Fruit fly (Drosophila melanogaster) whole organism, prepupa: ENCODE results near the gene CG31464.
A peak's percentile ranks its signal among the peaks of the same experiment; 100 is the strongest.

Experiments used
- Blimp-1 ChIP-seq: fragments of 200-800 bp; sonication (Bioruptor generic); optimal IDR thresholded peaks from 3 replicates; lab custom pipeline; 2017; ENCODE audit warnings: missing biosample characterization, missing genetic modification characterization, mild to moderate bottlenecking, moderate library complexity, missing genetic modification reagents
- CG11294 ChIP-seq: fragments of 200-800 bp; sonication (Bioruptor generic); IDR thresholded peaks from 2 replicates; pipeline ENCODE4 v1.3.6; 2022; ENCODE audit warnings: missing biosample characterization, missing genetic modification characterization
- CG3919 ChIP-seq: fragments of 200-800 bp; sonication (Bioruptor generic); optimal IDR thresholded peaks from 3 replicates; lab custom pipeline; 2016; ENCODE audit warnings: missing biosample characterization, missing genetic modification characterization
- CG4318 ChIP-seq: fragments of 200-800 bp; sonication (Bioruptor generic); optimal IDR thresholded peaks from 3 replicates; lab custom pipeline; 2017; ENCODE audit warnings: missing biosample characterization, mild to moderate bottlenecking, missing genetic modification characterization
- CG6163 ChIP-seq: fragments of 200-800 bp; sonication (Bioruptor generic); IDR thresholded peaks from 3 replicates; pipeline ENCODE4 v1.3.6; 2022; ENCODE audit warnings: missing biosample characterization, missing genetic modification characterization
- CG6808 ChIP-seq: fragments of 200-800 bp; sonication (Bioruptor generic); optimal IDR thresholded peaks from 3 replicates; lab custom pipeline; 2017; ENCODE audit warnings: missing biosample characterization, missing genetic modification characterization, mild to moderate bottlenecking, moderate library complexity, missing genetic modification reagents
- CG6854 ChIP-seq: fragments of 200-800 bp; sonication (Bioruptor generic); optimal IDR thresholded peaks from 2 replicates; lab custom pipeline; 2017; ENCODE audit warnings: missing biosample characterization, mild to moderate bottlenecking, missing genetic modification characterization
- CG8319 ChIP-seq: fragments of 200-800 bp; sonication (Bioruptor generic); optimal IDR thresholded peaks from 3 replicates; lab custom pipeline; 2016; ENCODE audit warnings: missing biosample characterization, missing genetic modification characterization
- CG8632 ChIP-seq: fragments of 200-800 bp; sonication (Bioruptor generic); optimal IDR thresholded peaks from 3 replicates; lab custom pipeline; 2016; ENCODE audit warnings: missing biosample characterization, missing genetic modification characterization
- CG9139 ChIP-seq: fragments of 200-800 bp; sonication (Bioruptor generic); optimal IDR thresholded peaks from 3 replicates; lab custom pipeline; 2017; ENCODE audit warnings: missing biosample characterization, mild to moderate bottlenecking, missing genetic modification characterization
- Eip75B ChIP-seq: fragments of 200-800 bp; sonication (Bioruptor generic); optimal IDR thresholded peaks from 3 replicates; lab custom pipeline; 2016; ENCODE audit warnings: missing biosample characterization, missing genetic modification characterization
- Eip78C ChIP-seq: fragments of 200-800 bp; sonication (Bioruptor generic); peaks from one replicate; lab custom pipeline; 2016; ENCODE audit warnings: missing biosample characterization, missing genetic modification characterization
- Ets21C ChIP-seq: fragments of 200-800 bp; sonication (Bioruptor generic); optimal IDR thresholded peaks from 3 replicates; lab custom pipeline; 2016; ENCODE audit warnings: missing biosample characterization, missing genetic modification characterization
- Gug ChIP-seq: fragments of 200-800 bp; sonication (Bioruptor generic); IDR thresholded peaks from 2 replicates; pipeline ENCODE4 v1.3.6; 2022; ENCODE audit warnings: missing biosample characterization, missing genetic modification characterization
- Hr38 ChIP-seq: sonication (Bioruptor generic); optimal IDR thresholded peaks from 2 replicates; lab custom pipeline; 2016; ENCODE audit warnings: missing biosample characterization, missing genetic modification characterization
- Hr39 ChIP-seq: fragments of 200-800 bp; sonication (Bioruptor generic); optimal IDR thresholded peaks from 2 replicates; lab custom pipeline; 2016; ENCODE audit warnings: missing biosample characterization, missing genetic modification characterization
- Smox ChIP-seq: fragments of 200-800 bp; sonication (Bioruptor generic); optimal IDR thresholded peaks from 3 replicates; lab custom pipeline; 2016; ENCODE audit warnings: missing biosample characterization, missing genetic modification characterization
- Sox14 ChIP-seq: fragments of 200-800 bp; sonication (Bioruptor generic); optimal IDR thresholded peaks from 3 replicates; lab custom pipeline; 2016; ENCODE audit warnings: missing biosample characterization, missing genetic modification characterization
- achi ChIP-seq: fragments of 200-800 bp; sonication (Bioruptor generic); optimal IDR thresholded peaks from 3 replicates; lab custom pipeline; 2016; ENCODE audit warnings: missing biosample characterization, missing genetic modification characterization
- esn ChIP-seq: fragments of 200-800 bp; sonication (Bioruptor generic); optimal IDR thresholded peaks from 2 replicates; lab custom pipeline; 2016; ENCODE audit warnings: missing biosample characterization, mild to moderate bottlenecking, missing genetic modification characterization, moderate library complexity
- fd59A ChIP-seq: fragments of 200-800 bp; sonication (Bioruptor generic); optimal IDR thresholded peaks from 2 replicates; lab custom pipeline; 2017; ENCODE audit warnings: missing biosample characterization, mild to moderate bottlenecking, missing genetic modification characterization, missing genetic modification reagents
- fd85E ChIP-seq: fragments of 200-800 bp; sonication (Bioruptor generic); optimal IDR thresholded peaks from 3 replicates; lab custom pipeline; 2016; ENCODE audit warnings: missing biosample characterization, missing genetic modification characterization
- fkh ChIP-seq: fragments of 200-800 bp; sonication (Bioruptor generic); optimal IDR thresholded peaks from 3 replicates; lab custom pipeline; 2017; ENCODE audit warnings: missing biosample characterization, mild to moderate bottlenecking, missing genetic modification characterization, moderate library complexity
- salr ChIP-seq, 2 experiments: fragments of 200-800 bp; sonication (Bioruptor generic); optimal IDR thresholded peaks; 3 replicates each; lab custom pipeline; 2016 to 2018; ENCODE audit warnings: missing biosample characterization in 2 of 2, missing genetic modification characterization in 2 of 2, mild to moderate bottlenecking in 1 of 2
- spab ChIP-seq: fragments of 200-800 bp; sonication (Bioruptor generic); optimal IDR thresholded peaks from 2 replicates; lab custom pipeline; 2017; ENCODE audit warnings: missing biosample characterization, mild to moderate bottlenecking, missing genetic modification characterization, missing genetic modification reagents
- ss ChIP-seq, 2 experiments: fragments of 200-800 bp; sonication (Bioruptor generic); optimal IDR thresholded peaks; 2 replicates in 1 of 2; 3 replicates in 1 of 2; lab custom pipeline; 2017 to 2018; ENCODE audit warnings: mild to moderate bottlenecking in 2 of 2, missing biosample characterization in 2 of 2, missing genetic modification characterization in 2 of 2, moderate library complexity in 1 of 2
- topi ChIP-seq: fragments of 200-800 bp; sonication (Bioruptor generic); optimal IDR thresholded peaks from 3 replicates; lab custom pipeline; 2016; ENCODE audit warnings: missing biosample characterization, missing genetic modification characterization

CG31464 gene

dm6 chr3R:8333768-8334470 is 42.9 kb downstream of the CG31464 start, which contains the start of gene Poxm (continued):
- peak; percentile 89 for TF ChIP-seq Blimp-1 (GFP tag; lab: Kevin White, UChicago)
- TF ChIP-seq CG3919 (GFP tag; lab: Kevin White, UChicago) = peak; percentile 98
- peak; percentile 93 to 97 for TF ChIP-seq ss (GFP tag; optimal IDR thresholded peaks at IDR 0.05; lab: Kevin White, UChicago)
- peak; percentile 90 for TF ChIP-seq Smox (GFP tag; lab: Kevin White, UChicago)
- peak; percentile 88 for TF ChIP-seq CG6163 (GFP tag; lab: Robert Waterston, UW)
- peak; percentile 85 for TF ChIP-seq CG6854 (GFP tag; lab: Kevin White, UChicago)
- peak; percentile 72 to 98 for TF ChIP-seq salr (GFP tag; optimal IDR thresholded peaks at IDR 0.05; lab: Kevin White, UChicago)
- TF ChIP-seq CG6808 (GFP tag; lab: Kevin White, UChicago) = peak; percentile 97
- TF ChIP-seq topi = peak; percentile 94
- TF ChIP-seq Hr39 (GFP tag; lab: Kevin White, UChicago) = peak; percentile 84
- TF ChIP-seq Hr38 = no peak
- TF ChIP-seq CG8319 = peak; percentile 93

DNA sequence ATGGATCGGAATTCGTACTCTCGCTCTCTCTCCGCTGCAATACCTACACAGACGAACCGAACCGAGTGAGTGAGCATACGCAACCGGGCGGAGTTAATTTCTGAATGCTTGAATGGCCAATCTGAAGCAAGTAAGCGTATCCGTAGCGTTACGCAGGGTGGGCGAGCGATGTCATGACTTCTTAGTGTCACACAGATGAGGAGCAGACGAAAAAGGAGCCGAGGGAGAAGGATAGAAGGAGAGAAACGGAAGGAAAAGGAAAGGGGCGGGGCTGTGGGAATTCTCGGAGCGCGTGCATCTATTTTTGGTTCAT is 43.4 kb downstream of the CG31464 start:
- TF ChIP-seq Ets21C (GFP tag; lab: Kevin White, UChicago) = no peak

DNA sequence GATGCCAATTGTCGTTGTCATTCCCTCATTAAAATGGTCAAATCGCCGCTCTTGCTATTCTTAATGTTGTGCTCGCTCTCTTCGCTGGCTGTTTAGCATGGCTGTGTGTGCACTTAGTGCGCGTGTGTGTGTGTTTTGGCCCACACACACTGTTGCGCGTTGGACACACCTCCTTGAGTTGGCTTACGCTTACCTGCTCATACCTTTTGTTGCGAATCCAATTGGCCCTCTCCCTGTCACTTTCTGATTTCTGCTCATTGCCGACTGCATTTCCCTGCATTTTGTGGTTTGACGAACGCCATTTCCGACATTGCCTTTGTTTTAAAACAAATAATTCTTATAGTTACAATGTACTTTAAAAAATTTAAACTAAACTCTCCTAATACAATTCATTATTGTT is 43.9 kb downstream of the CG31464 start:
- TF ChIP-seq Gug (GFP tag; lab: Robert Waterston, UW) = no peak
- TF ChIP-seq Blimp-1 (GFP tag; lab: Kevin White, UChicago) = no peak
- peak; percentile 8 for TF ChIP-seq Eip78C (GFP tag; lab: Kevin White, UChicago)
- TF ChIP-seq CG8632 (GFP tag; lab: Kevin White, UChicago) = no peak
- TF ChIP-seq CG6854 (GFP tag; lab: Kevin White, UChicago) = no peak
- TF ChIP-seq CG11294 (GFP tag; lab: Robert Waterston, UW) = no peak
- TF ChIP-seq, all 60 proteins: peak for 1

- TF ChIP-seq esn (GFP tag; lab: Kevin White, UChicago) = no peak
- peak; percentile 11 for TF ChIP-seq Eip78C (GFP tag; lab: Kevin White, UChicago)
- TF ChIP-seq, all 60 proteins: peak for 1
Observed at dm6 chr3R:8336012-8336567, 45.0 kb downstream of the CG31464 start.

dm6 chr3R:8340675-8341275 is 49.7 kb downstream of the CG31464 start, which contains the start of the genes COX7A and Arl2:
TSS of gene COX7A (minus strand) at chr3R:8341043.
TSS of gene Arl2 (plus strand) at chr3R:8341100.
- TF ChIP-seq achi (GFP tag; lab: Kevin White, UChicago) = peak; percentile 99
- no peak for TF ChIP-seq fd59A (GFP tag; lab: Kevin White, UChicago)
- no peak for TF ChIP-seq CG9139 (GFP tag; lab: Kevin White, UChicago)
- TF ChIP-seq fkh = peak; percentile 8
- no peak for TF ChIP-seq Eip75B (GFP tag; lab: Kevin White, UChicago)
- no peak for TF ChIP-seq CG4318 (GFP tag; lab: Kevin White, UChicago)
- no peak for TF ChIP-seq CG8319
- no peak for TF ChIP-seq spab (GFP tag; lab: Kevin White, UChicago)
- TF ChIP-seq ss (GFP tag; optimal IDR thresholded peaks at IDR 0.05; lab: Kevin White, UChicago) = no peak
- peak; percentile 37 for TF ChIP-seq Eip78C (GFP tag; lab: Kevin White, UChicago)
- TF ChIP-seq Sox14 (GFP tag; lab: Kevin White, UChicago) = no peak
- TF ChIP-seq fd85E = no peak
- TF ChIP-seq, all 60 proteins: peak for 3
